Fruit fly (Drosophila melanogaster) whole organism, pupa: ENCODE results near the gene CG34181.

Source experiments
- CG13204 ChIP-seq: fragments of 200-800 bp; sonication (Bioruptor generic); optimal IDR thresholded peaks from 2 replicates; lab custom pipeline; 2018; ENCODE audit warnings: missing biosample characterization, mild to moderate bottlenecking, missing genetic modification characterization, moderate library complexity
- CG32121 ChIP-seq: fragments of 200-800 bp; sonication (Bioruptor generic); IDR thresholded peaks from 2 replicates; pipeline ENCODE4 v1.3.6; 2022; ENCODE audit warnings: missing biosample characterization, missing genetic modification characterization
- CG4496 ChIP-seq: fragments of 200-800 bp; sonication (Bioruptor generic); IDR thresholded peaks from 3 replicates; pipeline ENCODE4 v1.3.6; 2022; ENCODE audit warnings: missing biosample characterization, missing genetic modification characterization
- CG8301 ChIP-seq: fragments of 200-800 bp; sonication (Bioruptor generic); optimal IDR thresholded peaks from 2 replicates; lab custom pipeline; 2018; ENCODE audit warnings: missing biosample characterization, mild to moderate bottlenecking, missing genetic modification characterization
- EcR ChIP-seq: fragments of 200-800 bp; sonication (Bioruptor generic); optimal IDR thresholded peaks from 3 replicates; lab custom pipeline; 2019; ENCODE audit warnings: missing biosample characterization, missing genetic modification characterization, mild to moderate bottlenecking, moderate library complexity, missing genetic modification reagents
- Ets98B ChIP-seq: fragments of 200-800 bp; sonication (Bioruptor generic); IDR thresholded peaks from 2 replicates; pipeline ENCODE4 v1.3.6; 2022; ENCODE audit warnings: missing biosample characterization, missing genetic modification characterization
- fd96Ca ChIP-seq: fragments of 200-800 bp; sonication (Bioruptor generic); IDR thresholded peaks from 3 replicates; pipeline ENCODE4 v1.3.6; 2022; ENCODE audit warnings: missing biosample characterization, missing genetic modification characterization
- gl ChIP-seq: fragments of 200-800 bp; sonication (Bioruptor generic); optimal IDR thresholded peaks from 2 replicates; lab custom pipeline; 2018; ENCODE audit warnings: missing biosample characterization, mild to moderate bottlenecking, missing genetic modification characterization
- rn ChIP-seq: fragments of 200-800 bp; sonication (Bioruptor generic); IDR thresholded peaks from 2 replicates; pipeline ENCODE4 v1.3.6; 2022; ENCODE audit warnings: missing biosample characterization, missing genetic modification characterization

DNA sequence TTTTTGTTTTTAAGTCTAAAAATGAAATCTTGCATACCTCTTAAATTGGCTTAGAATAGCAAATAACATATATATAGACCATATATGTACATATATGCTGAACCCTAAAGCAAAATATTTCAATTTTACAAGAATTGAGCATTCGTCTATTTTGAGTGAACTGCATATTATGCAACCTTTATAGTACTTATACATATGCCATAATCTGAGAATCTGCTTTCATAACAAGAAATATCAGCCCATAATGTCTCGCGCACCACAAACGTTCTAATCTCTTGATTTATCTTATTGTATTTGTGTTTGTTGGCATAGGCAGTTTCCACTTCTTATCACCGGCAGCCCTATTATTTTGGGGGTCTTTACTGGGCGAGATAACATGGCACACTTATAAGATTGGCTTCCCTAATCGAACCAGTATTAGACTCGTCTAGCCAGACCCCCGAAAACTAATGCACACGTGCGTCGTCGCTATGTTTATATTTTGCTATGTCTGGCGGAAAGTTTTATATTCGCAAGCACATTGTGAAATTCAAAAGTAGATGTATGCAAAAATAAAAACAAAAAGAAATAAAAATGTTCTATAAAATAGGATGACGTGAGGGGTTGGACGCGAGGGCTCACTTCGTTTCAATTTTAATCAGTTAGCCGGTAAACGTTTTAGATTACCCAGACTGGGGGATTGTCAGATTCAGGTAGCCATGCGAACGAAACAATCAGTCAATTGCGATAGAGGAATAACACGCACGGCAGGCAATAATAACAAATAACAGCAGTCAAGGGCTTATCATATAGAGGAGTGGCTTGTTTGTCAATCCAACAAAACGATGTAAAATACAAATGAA is 21.7 kb downstream of the CG34181 start:
- TF ChIP-seq EcR (GFP tag; lab: Kevin White, UChicago) (no peak), CG4496 (GFP tag; lab: Robert Waterston, UW) (no peak), CG32121 (GFP tag; lab: Robert Waterston, UW) (no peak), gl (no peak), CG13204 (no peak), CG8301 (no peak), fd96Ca (GFP tag; lab: Robert Waterston, UW) (no peak), rn (GFP tag; lab: Robert Waterston, UW) (no peak), Ets98B (GFP tag; lab: Robert Waterston, UW) (no peak)
